Fruit fly (Drosophila melanogaster): ENCODE data around the gene Prestin.

The Prestin gene

DNA sequence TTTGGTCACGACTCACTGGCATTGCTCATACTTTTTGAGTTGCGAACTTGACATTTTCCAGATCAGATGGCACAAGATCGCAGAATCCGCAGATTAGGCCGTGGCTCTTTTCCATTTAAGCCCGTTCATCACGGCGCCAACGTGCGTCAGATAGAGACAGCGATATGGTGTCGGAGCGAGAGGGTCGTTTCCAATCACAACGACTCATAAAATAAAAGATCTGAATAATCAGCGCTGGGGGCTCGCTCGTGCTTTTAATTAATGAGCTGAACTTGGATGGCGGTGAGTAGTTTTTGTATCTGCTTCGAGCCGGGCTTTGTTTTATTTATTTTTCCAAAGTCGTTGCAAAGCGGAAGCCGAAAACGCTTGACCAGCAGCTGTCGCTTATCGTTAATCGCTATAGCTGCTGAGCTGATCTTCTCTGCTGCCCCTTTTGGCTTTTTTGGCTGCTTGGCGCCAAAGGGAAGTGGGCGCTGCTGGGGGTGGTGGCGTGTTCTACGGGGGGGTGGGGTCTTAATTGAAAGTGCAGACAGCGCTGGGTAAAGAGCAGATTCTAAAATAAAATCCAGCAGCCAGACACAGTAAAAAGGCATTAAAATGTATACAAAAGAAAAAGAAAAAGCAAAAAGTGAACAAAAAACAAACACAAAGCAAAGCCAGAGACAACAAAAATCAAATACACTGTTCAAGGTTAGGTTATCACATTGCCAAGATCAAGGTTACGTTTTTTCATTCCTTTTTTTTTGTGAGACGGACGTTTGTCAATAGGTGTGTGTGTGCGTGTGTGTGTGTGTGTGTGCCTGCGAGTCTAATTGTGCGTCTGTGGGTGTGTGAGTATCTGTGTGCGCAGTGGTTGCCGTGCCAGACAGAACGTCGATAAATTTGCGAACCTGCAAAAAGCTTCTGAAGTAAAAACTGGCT is 14.8 kb upstream of the Prestin start (continued):
- TF ChIP-seq Oli (tag; optimal IDR thresholded peaks at IDR 0.05) = no peak
- 0 out of 2 replicates have a peak, but pooled peaks have one; percentile 51 for TF ChIP-seq CG10321 (GFP tag; IDR thresholded peaks at IDR 0.05)
- TF ChIP-seq Optix (GFP tag; IDR thresholded peaks at IDR 0.05) = no peak
- no peak for TF ChIP-seq wdn (GFP tag; IDR thresholded peaks at IDR 0.05)
- no peak for TF ChIP-seq Fer2 (tag; optimal IDR thresholded peaks at IDR 0.05)
- TF ChIP-seq Awh (GFP tag; IDR thresholded peaks at IDR 0.05) = peak; percentile 93
- no peak for TF ChIP-seq chn (GFP tag; optimal IDR thresholded peaks at IDR 0.05)
- no peak for TF ChIP-seq slbo (GFP tag; IDR thresholded peaks at IDR 0.05)
- TF ChIP-seq HmgZ (tag; optimal IDR thresholded peaks at IDR 0.05) = no peak
- no peak for TF ChIP-seq CG32767 (GFP tag; IDR thresholded peaks at IDR 0.05)
- TF ChIP-seq CTCF (GFP tag; optimal IDR thresholded peaks at IDR 0.05) = no peak
- no peak for TF ChIP-seq h (optimal IDR thresholded peaks at IDR 0.05)
- no peak for TF ChIP-seq CoRest (tag; optimal IDR thresholded peaks at IDR 0.05)
- no peak for TF ChIP-seq seq (GFP tag; IDR thresholded peaks at IDR 0.05)
- no peak for TF ChIP-seq sr (GFP tag; IDR thresholded peaks at IDR 0.05)
- no peak for TF ChIP-seq CG18476 (GFP tag; optimal IDR thresholded peaks at IDR 0.05)
- no peak for TF ChIP-seq CG14860 (GFP tag; IDR thresholded peaks at IDR 0.05; ENCODE audit: partially characterized antibody)
- TF ChIP-seq br (optimal IDR thresholded peaks at IDR 0.05) = no peak
- no peak for TF ChIP-seq Poxn (GFP tag; IDR thresholded peaks at IDR 0.05)
- no peak for TF ChIP-seq Neu2 (GFP tag; optimal IDR thresholded peaks at IDR 0.05; ENCODE audit: borderline replicate concordance)
- peak; percentile 21 for TF ChIP-seq CG13894 (tag; optimal IDR thresholded peaks at IDR 0.05)
- TF ChIP-seq CG15073 (GFP tag; optimal IDR thresholded peaks at IDR 0.05) = no peak
- peak; percentile 15 for TF ChIP-seq Elba2 (GFP tag; optimal IDR thresholded peaks at IDR 0.05)
- TF ChIP-seq CG15696 (tag; optimal IDR thresholded peaks at IDR 0.05) = no peak
- TF ChIP-seq Nf-YB (GFP tag; optimal IDR thresholded peaks at IDR 0.05) = no peak
- TF ChIP-seq CG12299 (tag; optimal IDR thresholded peaks at IDR 0.05) = no peak
- TF ChIP-seq nerfin-1 (tag; optimal IDR thresholded peaks at IDR 0.05) = no peak
- no peak for TF ChIP-seq CG5180 (GFP tag; optimal IDR thresholded peaks at IDR 0.05)

dm6 chr3L:17921462-17921861 is 13.8 kb upstream of the Prestin start:
- TF ChIP-seq Drgx (GFP tag; IDR thresholded peaks at IDR 0.05) (no peak), trh (GFP tag; optimal IDR thresholded peaks at IDR 0.05) (no peak), odd (GFP tag; optimal IDR thresholded peaks at IDR 0.05) (no peak), ftz-f1 (GFP tag; optimal IDR thresholded peaks at IDR 0.05) (peak; percentile 62), CG12942 (GFP tag; optimal IDR thresholded peaks at IDR 0.05) (no peak), gro (GFP tag; optimal IDR thresholded peaks at IDR 0.05) (no peak), lola (GFP tag; optimal IDR thresholded peaks at IDR 0.05) (no peak), Ssrp (tag; optimal IDR thresholded peaks at IDR 0.05) (no peak)

DNA sequence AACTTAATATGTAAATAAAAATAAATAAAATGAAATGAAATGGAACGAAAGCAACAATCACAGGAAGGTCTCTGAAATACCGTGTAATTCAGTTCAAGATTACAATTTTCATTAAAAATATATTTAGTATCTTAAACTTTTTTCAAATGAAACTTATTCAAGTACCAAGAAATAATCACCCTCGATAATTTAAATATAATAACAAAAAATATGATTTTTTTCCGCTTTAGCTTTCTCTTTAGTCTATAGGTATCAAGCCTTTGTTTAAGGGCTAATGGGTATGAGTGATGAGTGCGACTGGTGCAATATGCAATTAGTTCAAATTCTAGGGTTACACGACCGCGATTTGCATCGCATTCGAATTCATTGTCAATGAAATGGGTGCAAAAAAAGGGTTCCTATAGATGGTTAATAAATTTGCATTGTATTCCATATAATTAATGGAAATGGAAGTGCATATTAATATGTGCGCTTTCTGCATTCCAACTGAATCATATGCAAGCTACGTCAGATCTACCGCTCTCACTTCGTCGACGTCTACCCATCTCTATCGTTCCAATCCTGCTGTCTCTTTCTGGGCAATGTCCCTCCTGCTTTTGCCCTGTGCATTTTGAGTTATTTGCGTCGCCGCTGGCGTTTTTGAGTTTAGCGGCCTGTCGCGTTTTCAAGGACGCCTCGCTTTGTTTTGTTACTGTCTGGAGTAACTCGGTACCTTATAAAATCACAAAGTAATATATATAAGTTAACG is 10.2 kb upstream of the Prestin start:
- no peak for TF ChIP-seq CG7271 (tag; optimal IDR thresholded peaks at IDR 0.05)
- no peak for TF ChIP-seq Adf1 (GFP tag; IDR thresholded peaks at IDR 0.05)
- no peak for TF ChIP-seq CG34422 (GFP tag; IDR thresholded peaks at IDR 0.05)
- peak; percentile 56 for TF ChIP-seq Ets65A (GFP tag)
- no peak for TF ChIP-seq NK7.1 (GFP tag; optimal IDR thresholded peaks at IDR 0.05)
- TF ChIP-seq nom (GFP tag; optimal IDR thresholded peaks at IDR 0.05) = peak; percentile 15
- no peak for TF ChIP-seq Nf-YA (GFP tag; IDR thresholded peaks at IDR 0.05)
- no peak for TF ChIP-seq dmrt99B (tag; optimal IDR thresholded peaks at IDR 0.05)
- no peak for TF ChIP-seq CG15011 (GFP tag; optimal IDR thresholded peaks at IDR 0.05)
- no peak for TF ChIP-seq ATbp (GFP tag; optimal IDR thresholded peaks at IDR 0.05)
